Worm (Caenorhabditis elegans): Measurements from ENCODE around the gene Y32G9A.3.

ce11 chrV:1869682-1870081 lies 41.5 kb upstream of the Y32G9A.3 start, which contains the start of gene T10B5.3:
- TF ChIP-seq R02D3.7 (tag; optimal IDR thresholded peaks at IDR 0.05) (no peak), snpc-4 (tag; optimal IDR thresholded peaks at IDR 0.05) (no peak), pha-4 (tag; optimal IDR thresholded peaks at IDR 0.05) (no peak), ztf-11 (tag; optimal IDR thresholded peaks at IDR 0.05) (no peak), zag-1 (tag; optimal IDR thresholded peaks at IDR 0.05) (no peak), mml-1 (tag; optimal IDR thresholded peaks at IDR 0.05) (no peak), lin-15B (tag; optimal IDR thresholded peaks at IDR 0.05) (no peak), nhr-12 (tag; optimal IDR thresholded peaks at IDR 0.05) (no peak), pqm-1 (tag; optimal IDR thresholded peaks at IDR 0.05) (no peak), ama-1 (optimal IDR thresholded peaks at IDR 0.05) (no peak), elt-2 (tag; optimal IDR thresholded peaks at IDR 0.05) (no peak), nhr-11 (tag; optimal IDR thresholded peaks at IDR 0.05) (no peak), nhr-76 (tag; optimal IDR thresholded peaks at IDR 0.05) (no peak), unc-62 (GFP tag; optimal IDR thresholded peaks at IDR 0.05) (no peak)

Data from whole organism, L3 larva.